Worm (Caenorhabditis elegans) whole organism, late embryonic: ENCODE results near the gene B0348.1.

ENCODE experiments used
- Y22D7AL.16 ChIP-seq: sonication (generic microtip); optimal IDR thresholded peaks from 2 replicates; lab custom pipeline; 2016; ENCODE audit warnings: missing genetic modification characterization, missing compliant biosample characterization
- ama-1 ChIP-seq: fragments of 150-350 bp; optimal IDR thresholded peaks from 2 replicates; lab custom pipeline; 2014
- ceh-6 ChIP-seq: fragments of 200-800 bp; sonication (Bioruptor generic); optimal IDR thresholded peaks from 2 replicates; lab custom pipeline; 2018; ENCODE audit warnings: mild to moderate bottlenecking, missing genetic modification characterization, missing compliant biosample characterization
- lim-6 ChIP-seq: sonication (generic microtip); optimal IDR thresholded peaks from 2 replicates; lab custom pipeline; 2016; ENCODE audit warnings: missing genetic modification characterization, missing compliant biosample characterization

DNA sequence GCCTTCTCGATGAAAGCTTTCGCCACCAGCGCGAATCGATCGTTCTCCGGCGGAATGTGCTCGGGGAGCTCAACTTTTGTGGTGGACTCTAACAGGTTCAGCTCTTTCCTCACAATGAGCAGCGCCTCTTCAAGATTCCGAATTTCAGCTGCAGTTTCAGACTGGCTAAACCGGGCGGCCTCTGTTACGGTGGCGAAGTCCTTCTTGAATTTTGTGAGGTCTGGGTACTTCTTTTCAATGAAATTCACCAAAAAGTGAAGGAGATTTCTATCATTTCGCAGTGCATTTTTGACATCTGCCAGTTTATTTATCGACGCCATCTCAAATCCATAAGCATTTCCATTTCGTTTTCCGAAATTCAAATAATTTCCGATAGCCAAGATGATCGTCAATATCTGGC lies 17.8 kb downstream of the B0348.1 start:
- TF ChIP-seq Y22D7AL.16 (tag; lab: Kevin White, UChicago) (no peak), lim-6 (tag; lab: Kevin White, UChicago) (no peak), ama-1 (lab: Kevin White, UChicago) (no peak), ceh-6 (GFP tag; lab: Kevin White, UChicago) (no peak)
